Worm (Caenorhabditis elegans): ENCODE data around the gene cpt-6.

Gene cpt-6

DNA sequence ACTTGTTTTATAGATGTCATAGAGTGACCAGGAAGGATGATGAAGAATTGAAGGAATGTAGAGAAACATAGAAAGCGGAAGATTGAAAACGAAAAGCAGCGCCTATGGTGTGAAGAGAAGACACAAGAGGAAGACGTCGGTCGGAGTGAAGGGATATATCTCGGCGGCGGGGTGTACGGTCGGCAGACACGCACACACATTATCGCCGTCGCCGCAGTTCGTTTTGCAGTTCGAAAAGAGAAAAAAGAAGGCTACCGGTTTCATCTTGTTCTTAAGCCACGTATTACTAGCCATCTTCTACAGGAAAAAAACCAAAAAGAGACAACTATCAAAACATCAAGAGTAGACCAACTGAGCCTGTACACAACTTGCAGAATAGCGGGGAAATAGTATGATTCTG is 19.6 kb upstream of the cpt-6 start:
- no peak for TF ChIP-seq dao-5 (tag; optimal IDR thresholded peaks at IDR 0.05)

DNA sequence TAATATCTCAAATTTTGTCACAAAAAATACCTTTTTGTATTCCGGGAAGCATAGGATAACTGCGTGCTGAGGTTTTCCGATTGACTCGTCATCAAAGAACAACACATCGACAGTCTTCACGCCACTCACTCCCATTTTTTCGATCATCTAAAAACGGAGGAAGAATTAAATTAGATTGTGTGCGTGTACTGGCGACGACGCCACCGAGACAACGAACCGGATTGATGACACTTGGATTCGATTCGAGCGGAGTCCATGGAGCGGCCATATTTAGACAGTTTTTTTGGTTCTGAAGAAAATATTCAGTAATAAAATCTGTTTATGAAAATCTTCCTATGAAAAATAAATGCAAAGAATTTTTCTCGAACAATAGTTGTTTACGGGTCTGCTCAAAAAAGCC is 17.4 kb upstream of the cpt-6 start, which contains the start of gene ubh-1:
ubh-1 (minus strand) TSS at position 289 of the 400 bp plus-strand sequence.
- TF ChIP-seq W03F9.2 (tag; optimal IDR thresholded peaks at IDR 0.05) (no peak), him-1 (tag; optimal IDR thresholded peaks at IDR 0.05) (no peak), dao-5 (tag; optimal IDR thresholded peaks at IDR 0.05) (no peak)

- no peak for TF ChIP-seq him-1 (tag; optimal IDR thresholded peaks at IDR 0.05)
- no peak for TF ChIP-seq W03F9.2 (tag; optimal IDR thresholded peaks at IDR 0.05)
- TF ChIP-seq dao-5 (tag; optimal IDR thresholded peaks at IDR 0.05): no peak
Measured at ce11 chrV:6510622-6511021, 16.9 kb upstream of the cpt-6 start.

DNA sequence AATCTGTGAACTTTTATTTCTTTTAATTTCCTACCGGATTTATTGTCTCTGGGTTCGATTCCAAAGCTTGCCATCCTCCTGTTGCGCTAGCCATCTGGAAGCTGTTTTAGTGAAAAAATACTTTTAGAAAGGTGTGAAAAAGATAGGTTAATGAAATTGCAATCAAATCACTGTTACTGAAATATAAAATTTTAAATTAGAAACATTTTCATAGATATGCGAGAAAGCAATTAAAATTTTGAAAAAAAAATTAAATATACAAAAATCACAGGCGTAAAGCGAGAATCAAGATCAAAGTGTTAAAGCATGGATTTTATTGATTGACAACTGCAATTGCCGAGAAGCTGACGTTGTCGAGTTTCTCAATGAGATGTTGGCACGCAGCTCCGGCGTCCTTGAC is 16.0 kb upstream of the cpt-6 start, which contains the start of gene ubh-2:
ubh-2 (minus strand) TSS at position 101 of the 400 bp plus-strand sequence.
- TF ChIP-seq him-1 (tag; optimal IDR thresholded peaks at IDR 0.05) (no peak), dao-5 (tag; optimal IDR thresholded peaks at IDR 0.05) (no peak), W03F9.2 (tag; optimal IDR thresholded peaks at IDR 0.05) (no peak)

ce11 chrV:6508703-6509102 is 15.0 kb upstream of the cpt-6 start, which contains the start of gene ubh-3:
Gene ubh-3 (minus strand): TSS chrV:6508803.
- no peak for TF ChIP-seq dao-5 (tag; optimal IDR thresholded peaks at IDR 0.05)
- no peak for TF ChIP-seq him-1 (tag; optimal IDR thresholded peaks at IDR 0.05)
- no peak for TF ChIP-seq W03F9.2 (tag; optimal IDR thresholded peaks at IDR 0.05)

DNA sequence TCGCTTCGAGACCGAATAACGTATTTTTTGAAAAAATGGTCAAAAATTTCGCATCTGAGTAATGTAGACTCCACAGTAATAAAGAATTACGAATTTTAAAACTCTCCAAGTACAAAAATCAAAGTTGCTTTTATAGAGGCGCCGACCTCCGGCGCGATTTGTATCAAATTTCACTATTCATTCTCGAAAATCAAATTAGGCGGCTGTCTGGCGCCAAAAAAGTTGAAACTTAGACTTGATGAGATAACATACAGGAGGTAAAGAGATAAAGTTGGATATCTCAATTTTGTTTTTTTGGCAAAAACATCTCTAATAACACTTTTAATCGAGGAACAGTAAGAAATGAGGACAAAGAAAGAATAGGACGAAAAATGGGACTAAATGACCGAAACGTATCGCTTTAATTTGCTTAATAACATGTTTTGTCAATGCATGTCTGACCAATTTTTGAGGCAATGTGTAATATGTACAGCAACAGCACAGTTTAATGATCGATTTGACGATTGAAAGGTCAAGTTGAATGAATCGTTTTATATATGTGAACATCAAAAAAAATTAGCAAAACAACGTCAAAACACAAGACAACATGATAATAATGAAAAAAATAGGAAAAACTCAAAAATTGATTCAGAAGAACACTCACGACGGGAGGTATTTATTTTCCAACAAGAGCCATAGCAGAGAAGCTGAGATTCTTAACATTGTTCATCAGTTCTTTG is 12.7 kb upstream of the cpt-6 start:
- no peak for TF ChIP-seq W03F9.2 (tag; optimal IDR thresholded peaks at IDR 0.05)
- TF ChIP-seq dao-5 (tag; optimal IDR thresholded peaks at IDR 0.05): no peak
- no peak for TF ChIP-seq him-1 (tag; optimal IDR thresholded peaks at IDR 0.05)

ce11 chrV:6505339-6505811 is 11.7 kb upstream of the cpt-6 start, which contains the start of gene W01A11.7:
Gene W01A11.7 (minus strand): TSS chrV:6505389.
- TF ChIP-seq W03F9.2 (tag; optimal IDR thresholded peaks at IDR 0.05) (no peak), him-1 (tag; optimal IDR thresholded peaks at IDR 0.05) (no peak)

- TF ChIP-seq him-1 (tag; optimal IDR thresholded peaks at IDR 0.05): no peak
- TF ChIP-seq W03F9.2 (tag; optimal IDR thresholded peaks at IDR 0.05): no peak
- TF ChIP-seq dao-5 (tag; optimal IDR thresholded peaks at IDR 0.05): no peak
Measured at ce11 chrV:6504131-6504827, 10.6 kb upstream of the cpt-6 start, which contains the start of gene moc-2. Gene moc-2 (minus strand): TSS chrV:6504181.

DNA sequence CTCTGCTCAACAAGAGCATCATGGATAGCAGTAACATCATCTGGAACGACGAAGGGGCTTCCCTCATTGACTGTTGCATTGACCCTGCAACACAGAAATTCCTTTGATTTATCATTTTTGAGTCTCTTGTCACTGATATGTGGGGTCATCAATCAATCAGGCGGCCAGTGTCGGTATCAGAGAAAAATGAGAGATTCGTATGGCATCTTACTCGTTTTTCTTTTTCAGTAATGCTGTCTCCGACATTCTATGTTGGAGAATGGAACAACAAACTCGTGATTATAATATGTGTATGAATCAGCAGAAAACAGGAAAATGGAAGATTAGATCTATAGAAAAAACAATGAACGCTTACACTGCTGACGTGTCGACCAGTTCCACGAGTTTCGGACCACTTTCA is 9.4 kb upstream of the cpt-6 start:
- no peak for TF ChIP-seq W03F9.2 (tag; optimal IDR thresholded peaks at IDR 0.05)

- no peak for TF ChIP-seq him-1 (tag; optimal IDR thresholded peaks at IDR 0.05)
- TF ChIP-seq dao-5 (tag; optimal IDR thresholded peaks at IDR 0.05): no peak
- no peak for TF ChIP-seq W03F9.2 (tag; optimal IDR thresholded peaks at IDR 0.05)
Measured at ce11 chrV:6498903-6499302, 5.2 kb upstream of the cpt-6 start, which contains the start of gene W01A11.1. Gene W01A11.1 (plus strand): TSS chrV:6499224.

- no peak for TF ChIP-seq W03F9.2 (tag; optimal IDR thresholded peaks at IDR 0.05)
Measured at ce11 chrV:6498441-6498840, 4.7 kb upstream of the cpt-6 start.

ce11 chrV:6496611-6497158 is 3.0 kb upstream of the cpt-6 start, which contains the start of gene dgtr-1:
Gene dgtr-1 (plus strand): TSS chrV:6497108.
- TF ChIP-seq him-1 (tag; optimal IDR thresholded peaks at IDR 0.05) (no peak), dao-5 (tag; optimal IDR thresholded peaks at IDR 0.05) (no peak), W03F9.2 (tag; optimal IDR thresholded peaks at IDR 0.05) (peak; percentile 23)

- TF ChIP-seq W03F9.2 (tag; optimal IDR thresholded peaks at IDR 0.05): no peak
- TF ChIP-seq him-1 (tag; optimal IDR thresholded peaks at IDR 0.05): no peak
Measured at ce11 chrV:6495353-6495752, 1.6 kb upstream of the cpt-6 start.

DNA sequence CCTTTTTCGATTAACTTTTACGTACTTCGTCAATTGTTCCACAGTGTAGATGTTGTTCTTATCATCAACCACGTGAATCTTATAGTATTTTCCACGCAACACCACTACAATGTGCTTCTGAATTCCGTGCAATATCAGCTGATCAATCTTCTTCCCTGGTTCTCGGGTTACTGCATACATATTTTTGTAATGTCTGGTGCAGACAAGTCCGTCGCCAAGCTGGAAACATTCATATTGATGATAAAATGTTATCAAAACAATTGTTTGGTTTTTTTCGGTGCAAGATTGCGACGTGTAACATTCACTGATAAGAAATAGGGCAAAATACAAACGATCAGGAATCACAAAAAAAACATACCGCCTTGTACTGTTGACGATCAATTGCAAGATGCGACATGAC is 1.2 kb downstream of the cpt-6 start:
- TF ChIP-seq W03F9.2 (tag; optimal IDR thresholded peaks at IDR 0.05) (no peak), dao-5 (tag; optimal IDR thresholded peaks at IDR 0.05) (no peak), him-1 (tag; optimal IDR thresholded peaks at IDR 0.05) (no peak)

Measured in whole organism, L4/young adult.